Worm (Caenorhabditis elegans): ENCODE results near the gene txt-13.
A peak's percentile ranks its signal among the peaks of the same experiment; 100 is the strongest.

ce11 chrII:10537988-10538387 is 32.4 kb upstream of the txt-13 start:
- TF ChIP-seq nhr-21 (tag; optimal IDR thresholded peaks at IDR 0.05) (peak; percentile 44), zag-1 (tag; optimal IDR thresholded peaks at IDR 0.05) (no peak), nhr-77 (tag; optimal IDR thresholded peaks at IDR 0.05) (no peak), sma-9 (GFP tag; optimal IDR thresholded peaks at IDR 0.05) (peak; percentile 67), sma-9 (tag; optimal IDR thresholded peaks at IDR 0.05) (no peak)

All from whole organism, L2 larva.